Fruit fly (Drosophila melanogaster) whole organism, prepupa: ENCODE data around the gene CG6481.

ENCODE experiments used
- CG11294 ChIP-seq: fragments of 200-800 bp; sonication (Bioruptor generic); IDR thresholded peaks from 2 replicates; pipeline ENCODE4 v1.3.6; 2022; ENCODE audit warnings: missing biosample characterization, missing genetic modification characterization
- CG31627 ChIP-seq: fragments of 200-800 bp; sonication (Bioruptor generic); optimal IDR thresholded peaks from 3 replicates; lab custom pipeline; 2016; ENCODE audit warnings: missing biosample characterization, missing genetic modification characterization
- CG8319 ChIP-seq: fragments of 200-800 bp; sonication (Bioruptor generic); optimal IDR thresholded peaks from 3 replicates; lab custom pipeline; 2016; ENCODE audit warnings: missing biosample characterization, missing genetic modification characterization
- Ets21C ChIP-seq: fragments of 200-800 bp; sonication (Bioruptor generic); optimal IDR thresholded peaks from 3 replicates; lab custom pipeline; 2016; ENCODE audit warnings: missing biosample characterization, missing genetic modification characterization
- dac ChIP-seq: fragments of 200-800 bp; sonication (Bioruptor generic); optimal IDR thresholded peaks from 2 replicates; lab custom pipeline; 2017; ENCODE audit warnings: missing biosample characterization, mild to moderate bottlenecking, missing genetic modification characterization
- svp ChIP-seq: fragments of 200-800 bp; sonication (Bioruptor generic); peaks from one replicate; lab custom pipeline; 2016; ENCODE audit warnings: missing biosample characterization, missing genetic modification characterization

dm6 chrX:18510884-18511283 lies 11.4 kb downstream of the CG6481 start:
- no peak for TF ChIP-seq CG31627 (GFP tag; lab: Kevin White, UChicago)
- no peak for TF ChIP-seq Ets21C
- TF ChIP-seq svp: no peak
- TF ChIP-seq CG8319 (GFP tag; lab: Kevin White, UChicago): no peak
- no peak for TF ChIP-seq CG11294
- no peak for TF ChIP-seq dac (GFP tag; lab: Kevin White, UChicago)
